Worm (Caenorhabditis elegans): ENCODE results near the gene fipr-28.
"Not testable (repeated sequence)": the region's sequence is repeated elsewhere in the genome, so short reads cannot be mapped to it uniquely, and the experiment has no call there.

- TF ChIP-seq dao-5, him-1, W03F9.2 (tag; optimal IDR thresholded peaks at IDR 0.05): not testable (repeated sequence)
These were observed 18.4 kb downstream of the fipr-28 start, which contains the start of gene Y51H4A.13 for ce11 chrIV:16646192-16646544.
